Worm (Caenorhabditis elegans) whole organism, young adult: ENCODE results near the gene AH10.4.

Source experiments
- B0035.1 ChIP-seq: sonication (generic microtip); optimal IDR thresholded peaks from 2 replicates; lab custom pipeline; 2016; ENCODE audit warnings: missing genetic modification characterization, mild to moderate bottlenecking, missing compliant biosample characterization, missing genotype, missing genetic modification reagents
- B0261.1 ChIP-seq: sonication (generic microtip); optimal IDR thresholded peaks from 2 replicates; lab custom pipeline; 2016; ENCODE audit warnings: mild to moderate bottlenecking, missing genetic modification characterization, moderate library complexity, missing compliant biosample characterization
- B0336.3 ChIP-seq: fragments of 200-800 bp; sonication (Bioruptor generic); IDR thresholded peaks from 2 replicates; pipeline ENCODE4 v1.3.6; 2022; ENCODE audit warnings: missing genetic modification characterization, missing compliant biosample characterization
- F55B11.4 ChIP-seq: sonication (generic microtip); optimal IDR thresholded peaks from 2 replicates; lab custom pipeline; 2016; ENCODE audit warnings: missing compliant biosample characterization, missing genetic modification characterization, borderline replicate concordance; ENCODE audit not compliant: insufficient read depth
- K11D2.4 ChIP-seq: fragments of 200-800 bp; sonication (Bioruptor generic); IDR thresholded peaks from 2 replicates; pipeline ENCODE4 v1.3.6; 2022; ENCODE audit warnings: missing genetic modification reagents, missing genetic modification characterization, missing compliant biosample characterization
- T07F8.4 ChIP-seq: sonication (generic microtip); optimal IDR thresholded peaks from 2 replicates; lab custom pipeline; 2016; ENCODE audit warnings: mild to moderate bottlenecking, missing genetic modification characterization, moderate library complexity, missing compliant biosample characterization
- Y79H2A.3 ChIP-seq: fragments of 200-800 bp; sonication (Bioruptor generic); conservative IDR thresholded peaks from 2 replicates; pipeline ENCODE4 v1.3.6; 2022; ENCODE audit warnings: missing genetic modification reagents, missing genetic modification characterization, missing compliant biosample characterization
- akir-1 ChIP-seq: fragments of 200-800 bp; sonication (Bioruptor generic); optimal IDR thresholded peaks from 2 replicates; lab custom pipeline; 2018; ENCODE audit warnings: mild to moderate bottlenecking, missing genetic modification characterization, moderate library complexity, missing compliant biosample characterization
- ama-1 ChIP-seq, 3 experiments: fragments of 150-350 bp in 1 of 3; sonication (generic microtip) in 2 of 3; optimal IDR thresholded peaks; 2 replicates each; lab custom pipeline; 2014 to 2018; ENCODE audit warnings: missing biosample characterization in 2 of 3, missing genetic modification characterization in 2 of 3, missing genetic modification reagents in 2 of 3
- atf-7 ChIP-seq: sonication (generic microtip); optimal IDR thresholded peaks from 2 replicates; lab custom pipeline; 2017; ENCODE audit warnings: mild to moderate bottlenecking, missing genetic modification characterization, missing compliant biosample characterization
- athp-1 ChIP-seq: sonication (generic microtip); optimal IDR thresholded peaks from 2 replicates; lab custom pipeline; 2017; ENCODE audit warnings: mild to moderate bottlenecking, missing genetic modification characterization, missing compliant biosample characterization
- attf-3 ChIP-seq: fragments of 200-800 bp; sonication (Bioruptor generic); conservative IDR thresholded peaks from 2 replicates; pipeline ENCODE4 v1.3.6; 2022; ENCODE audit warnings: missing genetic modification reagents, missing genetic modification characterization, missing compliant biosample characterization
- cebp-1 ChIP-seq, 2 experiments: fragments of 200-800 bp in 1 of 2; sonication (Bioruptor generic) in 1 of 2; sonication (generic microtip) in 1 of 2; IDR thresholded peaks in 1 of 2; optimal IDR thresholded peaks in 1 of 2; 2 replicates each; pipeline versions ENCODE4 v1.3.6 to Lab custom; 2017 to 2022; ENCODE audit warnings: missing compliant biosample characterization in 2 of 2, missing genetic modification characterization in 2 of 2, mild to moderate bottlenecking in 1 of 2, missing genetic modification reagents in 1 of 2, moderate library complexity in 1 of 2
- ceh-27 ChIP-seq: fragments of 200-800 bp; sonication (Bioruptor generic); optimal IDR thresholded peaks from 2 replicates; lab custom pipeline; 2018; ENCODE audit warnings: mild to moderate bottlenecking, missing genetic modification characterization, moderate library complexity, missing compliant biosample characterization
- ceh-40 ChIP-seq: fragments of 200-800 bp; sonication (Bioruptor generic); IDR thresholded peaks from 2 replicates; pipeline ENCODE4 v1.3.6; 2022; ENCODE audit warnings: missing genetic modification characterization, missing compliant biosample characterization
- egl-18 ChIP-seq: fragments of 200-800 bp; sonication (Bioruptor generic); IDR thresholded peaks from 2 replicates; pipeline ENCODE4 v1.3.6; 2022; ENCODE audit warnings: missing genetic modification reagents, missing genetic modification characterization, missing compliant biosample characterization
- egrh-3 ChIP-seq: fragments of 200-800 bp; sonication (Bioruptor generic); IDR thresholded peaks from 2 replicates; pipeline ENCODE4 v1.3.6; 2022; ENCODE audit warnings: missing genetic modification reagents, missing genetic modification characterization, missing compliant biosample characterization
- ets-4 ChIP-seq: fragments of 200-800 bp; sonication (Bioruptor generic); optimal IDR thresholded peaks from 2 replicates; lab custom pipeline; 2018; ENCODE audit warnings: mild to moderate bottlenecking, missing genetic modification characterization, missing compliant biosample characterization
- fkh-3 ChIP-seq: sonication (generic microtip); optimal IDR thresholded peaks from 2 replicates; lab custom pipeline; 2016; ENCODE audit warnings: mild to moderate bottlenecking, missing genetic modification characterization, missing compliant biosample characterization
- him-1 ChIP-seq: sonication (generic microtip); optimal IDR thresholded peaks from 2 replicates; lab custom pipeline; 2016; ENCODE audit warnings: missing genotype, missing genetic modification reagents, missing genetic modification characterization, missing compliant biosample characterization
- hmg-1.2 ChIP-seq: fragments of 200-800 bp; sonication (Bioruptor generic); IDR thresholded peaks from 2 replicates; pipeline ENCODE4 v1.3.6; 2022; ENCODE audit warnings: missing genetic modification reagents, missing genetic modification characterization, missing compliant biosample characterization
- lin-40 ChIP-seq: sonication (generic microtip); optimal IDR thresholded peaks from 2 replicates; lab custom pipeline; 2016; ENCODE audit warnings: missing genetic modification characterization, mild to moderate bottlenecking, missing compliant biosample characterization, missing genotype, missing genetic modification reagents
- lin-54 ChIP-seq: fragments of 200-800 bp; sonication (Bioruptor generic); optimal IDR thresholded peaks from 2 replicates; lab custom pipeline; 2018; ENCODE audit warnings: mild to moderate bottlenecking, missing genetic modification characterization, missing compliant biosample characterization
- lsl-1 ChIP-seq: fragments of 200-800 bp; sonication (Bioruptor generic); optimal IDR thresholded peaks from 2 replicates; lab custom pipeline; 2018; ENCODE audit warnings: mild to moderate bottlenecking, missing genetic modification characterization, moderate library complexity, missing compliant biosample characterization
- madf-3 ChIP-seq: fragments of 200-800 bp; sonication (Bioruptor generic); IDR thresholded peaks from 2 replicates; pipeline ENCODE4 v1.3.6; 2022; ENCODE audit warnings: missing genetic modification reagents, missing genetic modification characterization, missing compliant biosample characterization
- mcd-1 ChIP-seq: fragments of 200-800 bp; sonication (Bioruptor generic); IDR thresholded peaks from 2 replicates; pipeline ENCODE4 v1.3.6; 2022; ENCODE audit warnings: missing genetic modification reagents, missing genetic modification characterization, missing compliant biosample characterization
- mes-4 ChIP-seq: sonication (generic microtip); optimal IDR thresholded peaks from 2 replicates; lab custom pipeline; 2016; ENCODE audit warnings: missing genotype, missing genetic modification characterization, missing compliant biosample characterization
- nfya-1 ChIP-seq: sonication (generic microtip); optimal IDR thresholded peaks from 2 replicates; lab custom pipeline; 2017; ENCODE audit warnings: antibody characterized with exemption, missing compliant biosample characterization, missing genetic modification characterization, borderline replicate concordance; ENCODE audit not compliant: insufficient read depth
- nfyb-1 ChIP-seq: fragments of 200-800 bp; sonication (Bioruptor generic); IDR thresholded peaks from 2 replicates; pipeline ENCODE4 v1.3.6; 2022; ENCODE audit warnings: missing genetic modification reagents, missing genetic modification characterization, missing compliant biosample characterization
- nhr-80 ChIP-seq: sonication (generic microtip); optimal IDR thresholded peaks from 2 replicates; lab custom pipeline; 2016; ENCODE audit warnings: missing genetic modification characterization, missing compliant biosample characterization
- pbrm-1 ChIP-seq: fragments of 200-800 bp; sonication (Bioruptor generic); IDR thresholded peaks from 2 replicates; pipeline ENCODE4 v1.3.6; 2022; ENCODE audit warnings: missing genetic modification reagents, missing genetic modification characterization, missing compliant biosample characterization
- pha-4 ChIP-seq: fragments of 150-350 bp; sonication (generic microtip); optimal IDR thresholded peaks from 2 replicates; lab custom pipeline; 2014; ENCODE audit warnings: missing biosample characterization, missing genetic modification reagents, missing genetic modification characterization
- unc-62 ChIP-seq: fragments of 150-350 bp; optimal IDR thresholded peaks from 2 replicates; lab custom pipeline; 2014; ENCODE audit warnings: missing biosample characterization, missing genetic modification reagents, missing genetic modification characterization
- zfh-2 ChIP-seq: fragments of 200-800 bp; sonication (Bioruptor generic); conservative IDR thresholded peaks from 2 replicates; pipeline ENCODE4 v1.3.6; 2022; ENCODE audit warnings: missing genetic modification reagents, missing genetic modification characterization, missing compliant biosample characterization
- ztf-22 ChIP-seq: fragments of 200-800 bp; sonication (Bioruptor generic); optimal IDR thresholded peaks from 2 replicates; lab custom pipeline; 2018; ENCODE audit warnings: mild to moderate bottlenecking, missing genetic modification characterization, moderate library complexity, missing compliant biosample characterization
- ztf-28 ChIP-seq: fragments of 200-800 bp; sonication (Bioruptor generic); IDR thresholded peaks from 2 replicates; pipeline ENCODE4 v1.3.6; 2022; ENCODE audit warnings: missing genetic modification reagents, missing genetic modification characterization, missing compliant biosample characterization
- ztf-6 ChIP-seq: fragments of 200-800 bp; sonication (Bioruptor generic); IDR thresholded peaks from 2 replicates; pipeline ENCODE4 v1.3.6; 2022; ENCODE audit warnings: missing genetic modification reagents, missing genetic modification characterization, missing compliant biosample characterization

AH10.4 gene

ce11 chrV:14143634-14144033 lies 6.0 kb upstream of the AH10.4 start:
- TF ChIP-seq lin-40 (tag; lab: Kevin White, UChicago) (peak; percentile 13), hmg-1.2 (GFP tag; lab: Robert Waterston, UW) (peak; percentile 38; the same call in 1 of the 2 replicates), zfh-2 (GFP tag; lab: Robert Waterston, UW) (no peak)

ce11 chrV:14141846-14142245 lies 4.2 kb upstream of the AH10.4 start:
- TF ChIP-seq pbrm-1 (GFP tag; lab: Robert Waterston, UW) (no peak), lin-40 (tag; lab: Kevin White, UChicago) (no peak), madf-3 (GFP tag; lab: Robert Waterston, UW) (no peak), atf-7 (no peak), mes-4 (tag; lab: Kevin White, UChicago) (no peak), ztf-28 (GFP tag; lab: Robert Waterston, UW) (no peak), attf-3 (GFP tag; lab: Robert Waterston, UW) (no peak), B0035.1 (tag; lab: Kevin White, UChicago) (no peak), fkh-3 (no peak), zfh-2 (GFP tag; lab: Robert Waterston, UW) (no peak), lsl-1 (GFP tag; lab: Kevin White, UChicago) (no peak), egl-18 (GFP tag; lab: Robert Waterston, UW) (no peak), T07F8.4 (tag; lab: Kevin White, UChicago) (no peak), lin-54 (GFP tag; lab: Kevin White, UChicago) (no peak), B0261.1 (tag; lab: Kevin White, UChicago) (no peak), Y79H2A.3 (no peak), K11D2.4 (GFP tag; lab: Robert Waterston, UW) (no peak), ztf-6 (GFP tag; lab: Robert Waterston, UW) (no peak), F55B11.4 (no peak)

DNA sequence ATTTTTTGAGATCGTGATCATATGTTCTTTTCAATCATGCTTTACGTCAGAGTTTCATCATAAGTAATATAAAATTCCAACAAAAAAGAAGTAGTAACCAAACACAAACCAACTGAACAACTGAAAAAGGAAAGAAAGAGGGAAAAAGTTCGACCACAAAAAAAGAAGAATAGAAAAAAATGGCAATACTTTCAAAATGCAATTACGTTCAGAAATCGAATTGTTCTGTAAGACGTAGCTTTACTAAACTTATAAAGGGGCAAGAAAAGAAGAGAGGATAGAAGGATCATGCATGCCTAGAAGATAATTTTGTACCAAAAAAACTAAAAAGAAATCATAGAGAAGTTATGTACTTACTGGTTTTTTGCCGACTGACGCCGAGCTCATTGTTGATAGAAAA lies 3.1 kb upstream of the AH10.4 start:
- no peak for TF ChIP-seq ama-1 (optimal IDR thresholded peaks at IDR 0.05; lab: Kevin White, UChicago)
- TF ChIP-seq ama-1 (GFP tag; optimal IDR thresholded peaks at IDR 0.05; lab: Kevin White, UChicago), result no peak
- no peak for TF ChIP-seq ceh-27 (GFP tag; lab: Kevin White, UChicago)
- TF ChIP-seq ets-4 (GFP tag; lab: Kevin White, UChicago), result no peak
- no peak for TF ChIP-seq mes-4 (tag; lab: Kevin White, UChicago)
- TF ChIP-seq cebp-1 (GFP tag; IDR thresholded peaks at IDR 0.05; lab: Robert Waterston, UW), result no peak
- TF ChIP-seq cebp-1 (tag; optimal IDR thresholded peaks at IDR 0.05; lab: Kevin White, UChicago), result peak; percentile 47
- no peak for TF ChIP-seq lin-40 (tag; lab: Kevin White, UChicago)
- TF ChIP-seq, all 124 proteins: peak for 1

ce11 chrV:14139252-14140100 lies 1.8 kb upstream of the AH10.4 start:
- TF ChIP-seq lin-40 (tag; lab: Kevin White, UChicago), result no peak

DNA sequence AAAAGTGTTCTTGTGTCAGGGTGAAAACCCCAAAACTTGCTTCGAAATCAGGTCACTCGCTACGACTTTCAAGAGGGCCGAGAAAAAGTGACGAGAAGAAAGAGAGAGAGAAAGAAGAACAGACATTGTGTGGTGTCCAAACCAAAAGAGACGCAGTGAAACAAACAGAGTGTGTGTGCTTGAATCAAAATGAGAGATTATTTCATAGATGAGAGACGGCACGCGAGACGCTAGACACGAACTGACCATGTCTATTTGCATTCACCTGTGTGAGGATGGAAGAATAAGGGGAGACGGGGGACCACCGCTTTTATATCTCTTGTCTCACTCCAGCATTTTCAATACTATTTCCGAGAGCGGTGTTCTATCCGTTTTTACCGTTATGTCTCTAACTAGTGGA lies 1.5 kb downstream of the AH10.4 start:
- TF ChIP-seq akir-1 (GFP tag; lab: Kevin White, UChicago), result no peak
- TF ChIP-seq unc-62 (GFP tag; lab: Kevin White, UChicago), result peak; percentile 24
- peak; percentile 89 for TF ChIP-seq hmg-1.2 (GFP tag; lab: Robert Waterston, UW)
- TF ChIP-seq ztf-22 (GFP tag; lab: Kevin White, UChicago), result no peak
- peak; percentile 14; the same call in 1 of the 2 replicates for TF ChIP-seq nfyb-1
- TF ChIP-seq nfya-1 (tag; lab: Kevin White, UChicago), result no peak
- peak; percentile 58 for TF ChIP-seq nhr-80 (tag; lab: Kevin White, UChicago)
- no peak for TF ChIP-seq athp-1 (tag; lab: Kevin White, UChicago)
- peak; percentile 36; the same call in 1 of the 2 replicates for TF ChIP-seq mcd-1 (GFP tag; lab: Robert Waterston, UW)
- TF ChIP-seq him-1 (tag; lab: Kevin White, UChicago), result no peak
- TF ChIP-seq B0336.3 (GFP tag; lab: Robert Waterston, UW), result peak; percentile 13; the same call in 1 of the 2 replicates
- TF ChIP-seq lin-40 (tag; lab: Kevin White, UChicago), result peak; percentile 63
- no peak for TF ChIP-seq pha-4 (tag; lab: Kevin White, UChicago)
- no peak for TF ChIP-seq egl-18 (GFP tag; lab: Robert Waterston, UW)
- no peak for TF ChIP-seq egrh-3 (GFP tag; lab: Robert Waterston, UW)
- TF ChIP-seq zfh-2 (GFP tag; lab: Robert Waterston, UW), result 0 out of 2 replicates have a peak, but pooled peaks have one; percentile 5
- TF ChIP-seq ceh-40 (GFP tag; lab: Robert Waterston, UW), result no peak
